Worm (Caenorhabditis elegans): ENCODE data around the gene ppm-1.G.

Gene ppm-1.G

DNA sequence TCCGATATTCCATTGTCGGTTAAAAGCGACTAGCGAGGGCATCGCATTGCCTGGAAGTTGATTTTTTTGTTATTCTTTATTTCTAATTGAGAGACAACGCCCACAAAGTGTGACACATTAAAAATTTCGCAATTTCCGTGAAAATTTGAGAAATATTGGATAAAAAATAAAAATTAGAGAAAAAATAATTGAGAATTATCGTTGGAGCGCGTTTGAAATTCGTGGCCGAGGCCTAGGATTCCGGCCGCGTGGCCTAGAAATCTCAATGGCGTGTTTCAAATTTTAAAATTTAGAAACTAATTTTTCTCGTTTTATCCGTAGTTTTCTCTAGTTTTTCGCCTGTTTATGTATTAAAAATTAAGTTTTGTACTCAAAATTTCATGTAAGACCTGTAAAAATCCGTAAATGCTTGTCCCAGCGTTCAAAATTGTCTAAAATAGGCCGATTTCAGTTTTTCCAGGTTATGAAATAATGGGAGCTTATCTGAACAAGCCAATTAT, at the start of gene ppm-1.G, which contains the start of gene dagl-2:
TSS of gene ppm-1.G (plus strand) at position 450 of the 500 bp plus-strand sequence.
TSS of gene dagl-2 (minus strand) at position 52 of the 500 bp plus-strand sequence.
- TF ChIP-seq mdl-1 (tag; optimal IDR thresholded peaks at IDR 0.05) = no peak
- TF ChIP-seq mml-1 (tag; optimal IDR thresholded peaks at IDR 0.05) = no peak
- TF ChIP-seq ZK546.5 (tag; optimal IDR thresholded peaks at IDR 0.05) = no peak
- peak; percentile 48 for TF ChIP-seq hmg-11 (tag; optimal IDR thresholded peaks at IDR 0.05)
- no peak for TF ChIP-seq fkh-10 (GFP tag; optimal IDR thresholded peaks at IDR 0.05)
- TF ChIP-seq nhr-12 (tag; optimal IDR thresholded peaks at IDR 0.05) = no peak
- TF ChIP-seq fos-1 (tag; optimal IDR thresholded peaks at IDR 0.05) = no peak
- TF ChIP-seq nhr-76 (tag; optimal IDR thresholded peaks at IDR 0.05) = no peak
- peak; percentile 22 for TF ChIP-seq ceh-28 (tag; optimal IDR thresholded peaks at IDR 0.05)
- peak in 1 of 2 experiments; percentile 2 for TF ChIP-seq eor-1 (tag; optimal IDR thresholded peaks at IDR 0.05)
- TF ChIP-seq nhr-25 (tag; optimal IDR thresholded peaks at IDR 0.05) = no peak
- peak; percentile 83 for TF ChIP-seq egl-5 (tag; optimal IDR thresholded peaks at IDR 0.05)
- no peak for TF ChIP-seq fkh-2 (tag; optimal IDR thresholded peaks at IDR 0.05)
- peak; percentile 68 for TF ChIP-seq nhr-23 (tag; optimal IDR thresholded peaks at IDR 0.05)
- no peak for TF ChIP-seq nhr-77 (tag; optimal IDR thresholded peaks at IDR 0.05)
- TF ChIP-seq sea-2 (GFP tag; optimal IDR thresholded peaks at IDR 0.05) = no peak
- TF ChIP-seq lin-39 (tag; optimal IDR thresholded peaks at IDR 0.05) = peak; percentile 32
- no peak for TF ChIP-seq nhr-11 (tag; optimal IDR thresholded peaks at IDR 0.05)
- peak; percentile 25 for TF ChIP-seq elt-2 (tag; optimal IDR thresholded peaks at IDR 0.05)
- no peak for TF ChIP-seq tbx-2 (tag; optimal IDR thresholded peaks at IDR 0.05)
- no peak for TF ChIP-seq daf-12 (tag; optimal IDR thresholded peaks at IDR 0.05)
- TF ChIP-seq lin-15B (tag; optimal IDR thresholded peaks at IDR 0.05) = peak; percentile 94
- no peak for TF ChIP-seq ceh-16 (tag; optimal IDR thresholded peaks at IDR 0.05)
- TF ChIP-seq nhr-28 (tag; optimal IDR thresholded peaks at IDR 0.05) = no peak
- TF ChIP-seq nhr-43 (tag; optimal IDR thresholded peaks at IDR 0.05; ENCODE audit: poor library complexity, severe bottlenecking) = peak; percentile 44
- peak; percentile 32 for TF ChIP-seq pqm-1 (tag; optimal IDR thresholded peaks at IDR 0.05)
- TF ChIP-seq ztf-11 (tag; optimal IDR thresholded peaks at IDR 0.05) = no peak
- no peak for TF ChIP-seq unc-62 (GFP tag; optimal IDR thresholded peaks at IDR 0.05)
- no peak for TF ChIP-seq elt-1 (tag; optimal IDR thresholded peaks at IDR 0.05)
- TF ChIP-seq unc-39 (tag; optimal IDR thresholded peaks at IDR 0.05) = no peak
- peak; percentile 14 for TF ChIP-seq jun-1 (tag; optimal IDR thresholded peaks at IDR 0.05)
- no peak for TF ChIP-seq ceh-9 (tag; optimal IDR thresholded peaks at IDR 0.05)
- TF ChIP-seq ama-1 (optimal IDR thresholded peaks at IDR 0.05) = no peak
- no peak for TF ChIP-seq aly-2 (tag; optimal IDR thresholded peaks at IDR 0.05)
- TF ChIP-seq zag-1 (tag; optimal IDR thresholded peaks at IDR 0.05) = no peak
- TF ChIP-seq egl-27 (tag; optimal IDR thresholded peaks at IDR 0.05) = no peak
- TF ChIP-seq ztf-4 (tag; optimal IDR thresholded peaks at IDR 0.05) = no peak
- peak; percentile 83 for TF ChIP-seq pha-4 (tag; optimal IDR thresholded peaks at IDR 0.05)
- TF ChIP-seq elt-3 (tag; optimal IDR thresholded peaks at IDR 0.05) = no peak
- TF ChIP-seq lsy-12 (tag; optimal IDR thresholded peaks at IDR 0.05) = no peak
- no peak for TF ChIP-seq nhr-237 (tag; optimal IDR thresholded peaks at IDR 0.05)
- TF ChIP-seq skn-1 (tag; optimal IDR thresholded peaks at IDR 0.05) = peak; percentile 24
- TF ChIP-seq nfya-1 (tag; optimal IDR thresholded peaks at IDR 0.05; ENCODE audit: insufficient read depth) = peak; percentile 83
- TF ChIP-seq ceh-82 (tag; optimal IDR thresholded peaks at IDR 0.05) = no peak
- peak; percentile 70 for TF ChIP-seq snpc-4 (tag; optimal IDR thresholded peaks at IDR 0.05)
- no peak for TF ChIP-seq R02D3.7 (tag; optimal IDR thresholded peaks at IDR 0.05)
- no peak for TF ChIP-seq nhr-67 (tag; optimal IDR thresholded peaks at IDR 0.05)
